Fruit fly (Drosophila melanogaster) whole organism, embryonic: ENCODE results near the gene RpL23A.

Experiments
- Awh ChIP-seq: fragments of 200-800 bp; sonication (Bioruptor generic); IDR thresholded peaks from 2 replicates; pipeline ENCODE4, ENCODE4 v1.3.6; 2022; ENCODE audit warnings: missing biosample characterization, missing genetic modification characterization
- BEAF-32 ChIP-seq: fragments of 200-800 bp; sonication (Bioruptor generic); optimal IDR thresholded peaks from 3 replicates; lab custom pipeline; 2017; ENCODE audit warnings: missing biosample characterization, missing genetic modification characterization, mild to moderate bottlenecking, moderate library complexity, missing genetic modification reagents
- CG1024 ChIP-seq: fragments of 200-800 bp; sonication (Bioruptor generic); IDR thresholded peaks from 2 replicates; pipeline ENCODE4 v1.3.6; 2022; ENCODE audit warnings: missing biosample characterization, missing genetic modification characterization
- CG11085 ChIP-seq: fragments of 200-800 bp; sonication (Bioruptor generic); IDR thresholded peaks from 2 replicates; pipeline ENCODE4 v1.3.6; 2022; ENCODE audit warnings: missing biosample characterization, missing genetic modification characterization
- CG11456 ChIP-seq: fragments of 200-800 bp; sonication (Bioruptor generic); IDR thresholded peaks from 3 replicates; pipeline ENCODE4 v1.3.6; 2022; ENCODE audit warnings: missing biosample characterization, missing genetic modification characterization
- CG13287 ChIP-seq: fragments of 200-800 bp; sonication (Bioruptor generic); IDR thresholded peaks from 2 replicates; pipeline ENCODE4 v1.3.6; 2022; ENCODE audit warnings: missing biosample characterization, missing genetic modification characterization; ENCODE audit not compliant: partially characterized antibody
- CG13624 ChIP-seq: fragments of 200-800 bp; sonication (Bioruptor generic); optimal IDR thresholded peaks from 2 replicates; lab custom pipeline; 2016; ENCODE audit warnings: missing biosample characterization, missing genetic modification characterization
- CG14050 ChIP-seq: fragments of 200-800 bp; sonication (Bioruptor generic); IDR thresholded peaks from 3 replicates; pipeline ENCODE4 v1.3.6; 2022; ENCODE audit warnings: missing biosample characterization, missing genetic modification characterization
- CG16815 ChIP-seq: fragments of 200-800 bp; sonication (Bioruptor generic); optimal IDR thresholded peaks from 3 replicates; lab custom pipeline; 2017; ENCODE audit warnings: missing biosample characterization, mild to moderate bottlenecking, missing genetic modification characterization
- CG16863 ChIP-seq: fragments of 200-800 bp; sonication (Bioruptor generic); optimal IDR thresholded peaks from 3 replicates; lab custom pipeline; 2016; ENCODE audit warnings: missing biosample characterization, missing genetic modification characterization
- CG17186 ChIP-seq: fragments of 200-800 bp; sonication (Bioruptor generic); optimal IDR thresholded peaks from 3 replicates; lab custom pipeline; 2017; ENCODE audit warnings: missing biosample characterization, missing genetic modification reagents, missing genetic modification characterization
- CG32772 ChIP-seq: fragments of 200-800 bp; sonication (Bioruptor generic); IDR thresholded peaks from 2 replicates; pipeline ENCODE4 v1.3.6; 2022; ENCODE audit warnings: missing biosample characterization, missing genetic modification characterization
- CG6654 ChIP-seq: fragments of 200-800 bp; sonication (Bioruptor generic); optimal IDR thresholded peaks from 2 replicates; lab custom pipeline; 2017; ENCODE audit warnings: missing biosample characterization, mild to moderate bottlenecking, missing genetic modification characterization
- CG7745 ChIP-seq: fragments of 200-800 bp; sonication (Bioruptor generic); optimal IDR thresholded peaks from 2 replicates; lab custom pipeline; 2018; ENCODE audit warnings: missing biosample characterization, mild to moderate bottlenecking, missing genetic modification characterization, moderate library complexity
- CG8944 ChIP-seq: fragments of 200-800 bp; sonication (Bioruptor generic); optimal IDR thresholded peaks from 3 replicates; lab custom pipeline; 2016; ENCODE audit warnings: missing biosample characterization, missing genetic modification characterization
- D19A ChIP-seq: fragments of 200-800 bp; optimal IDR thresholded peaks from 3 replicates; lab custom pipeline; 2019; ENCODE audit warnings: missing biosample characterization, mild to moderate bottlenecking, missing genetic modification characterization, moderate library complexity
- Dip3 ChIP-seq: fragments of 200-800 bp; sonication (Bioruptor generic); optimal IDR thresholded peaks from 3 replicates; lab custom pipeline; 2016; ENCODE audit warnings: missing biosample characterization, missing genetic modification characterization
- HLH3B ChIP-seq: fragments of 200-800 bp; sonication (Bioruptor generic); IDR thresholded peaks from 2 replicates; pipeline ENCODE4 v1.3.6; 2022; ENCODE audit warnings: missing biosample characterization, missing genetic modification characterization
- Hand ChIP-seq: fragments of 200-800 bp; sonication (Bioruptor generic); optimal IDR thresholded peaks from 2 replicates; lab custom pipeline; 2017; ENCODE audit warnings: mild to moderate bottlenecking, missing biosample characterization, missing genetic modification reagents, missing genetic modification characterization
- Jarid2 ChIP-seq: fragments of 200-800 bp; sonication (Bioruptor generic); optimal IDR thresholded peaks from 3 replicates; lab custom pipeline; 2017; ENCODE audit warnings: mild to moderate bottlenecking, missing biosample characterization, missing genetic modification reagents, missing genetic modification characterization
- MBD-R2 ChIP-seq: fragments of 200-800 bp; sonication (Bioruptor generic); IDR thresholded peaks from 2 replicates; pipeline ENCODE4 v1.3.6; 2022; ENCODE audit warnings: missing biosample characterization, missing genetic modification characterization
- MTF-1 ChIP-seq: fragments of 200-800 bp; sonication (Bioruptor generic); optimal IDR thresholded peaks from 2 replicates; lab custom pipeline; 2018; ENCODE audit warnings: missing biosample characterization, mild to moderate bottlenecking, missing genetic modification characterization, borderline replicate concordance
- Mad ChIP-seq: fragments of 200-800 bp; sonication (Bioruptor generic); optimal IDR thresholded peaks from 2 replicates; lab custom pipeline; 2016; ENCODE audit warnings: missing biosample characterization, missing genetic modification characterization
- Mrtf ChIP-seq: fragments of 200-800 bp; sonication (Bioruptor generic); IDR thresholded peaks from 3 replicates; pipeline ENCODE4 v1.3.6; 2022; ENCODE audit warnings: missing biosample characterization, missing genetic modification characterization
- Nf-YB ChIP-seq: fragments of 200-800 bp; sonication (Bioruptor generic); optimal IDR thresholded peaks from 3 replicates; lab custom pipeline; 2019; ENCODE audit warnings: missing biosample characterization, mild to moderate bottlenecking, missing genetic modification characterization, moderate library complexity
- PHDP ChIP-seq: fragments of 200-800 bp; sonication (Bioruptor generic); optimal IDR thresholded peaks from 3 replicates; lab custom pipeline; 2018; ENCODE audit warnings: missing biosample characterization, mild to moderate bottlenecking, missing genetic modification characterization, moderate library complexity
- Spps ChIP-seq: fragments of 200-800 bp; sonication (Bioruptor generic); optimal IDR thresholded peaks from 2 replicates; lab custom pipeline; 2018; ENCODE audit warnings: missing biosample characterization, mild to moderate bottlenecking, missing genetic modification characterization
- Sry-β ChIP-seq: fragments of 200-800 bp; sonication (Bioruptor generic); optimal IDR thresholded peaks from 2 replicates; lab custom pipeline; 2018; ENCODE audit warnings: missing biosample characterization, mild to moderate bottlenecking, missing genetic modification characterization, moderate library complexity
- Trl ChIP-seq, 3 experiments: fragments of >200 bp in 2 of 3; fragments of 200-800 bp in 1 of 3; sonication (Bioruptor generic) in 1 of 3; optimal IDR thresholded peaks; 2 replicates in 1 of 3; 3 replicates in 2 of 3; lab custom pipeline; 2016 to 2017; ENCODE audit warnings: missing biosample characterization in 1 of 3, missing genetic modification characterization in 1 of 3
- ab ChIP-seq: fragments of 200-800 bp; sonication (Bioruptor generic); optimal IDR thresholded peaks from 2 replicates; lab custom pipeline; 2016; ENCODE audit warnings: missing biosample characterization, missing genetic modification characterization
- ash1 ChIP-seq: fragments of 200-800 bp; sonication (Bioruptor generic); optimal IDR thresholded peaks from 2 replicates; lab custom pipeline; 2018; ENCODE audit warnings: missing biosample characterization, mild to moderate bottlenecking, missing genetic modification characterization
- chn ChIP-seq: fragments of 200-800 bp; sonication (Bioruptor generic); optimal IDR thresholded peaks from 2 replicates; lab custom pipeline; 2016; ENCODE audit warnings: missing biosample characterization, missing genetic modification characterization
- eyg ChIP-seq: fragments of 200-800 bp; sonication (Bioruptor generic); optimal IDR thresholded peaks from 3 replicates; lab custom pipeline; 2016; ENCODE audit warnings: missing biosample characterization, missing genetic modification characterization
- fd64A ChIP-seq: fragments of 200-800 bp; sonication (Bioruptor generic); optimal IDR thresholded peaks from 3 replicates; lab custom pipeline; 2018; ENCODE audit warnings: missing biosample characterization, mild to moderate bottlenecking, missing genetic modification characterization
- gsb-n ChIP-seq: fragments of 200-800 bp; sonication (Bioruptor generic); optimal IDR thresholded peaks from 3 replicates; lab custom pipeline; 2018; ENCODE audit warnings: missing biosample characterization, mild to moderate bottlenecking, missing genetic modification characterization
- inv ChIP-seq: fragments of 200-800 bp; sonication (Bioruptor generic); IDR thresholded peaks from 2 replicates; pipeline ENCODE4 v1.3.6; 2022; ENCODE audit warnings: missing biosample characterization, missing genetic modification characterization; ENCODE audit not compliant: partially characterized antibody
- jing ChIP-seq: fragments of 200-800 bp; sonication (Bioruptor generic); optimal IDR thresholded peaks from 2 replicates; lab custom pipeline; 2018; ENCODE audit warnings: missing biosample characterization, mild to moderate bottlenecking, missing genetic modification characterization
- ken ChIP-seq: fragments of 200-800 bp; sonication (Bioruptor generic); IDR thresholded peaks from 3 replicates; pipeline ENCODE4 v1.3.6; 2022; ENCODE audit warnings: missing biosample characterization, missing genetic modification characterization
- lbe ChIP-seq: fragments of 200-800 bp; sonication (Bioruptor generic); optimal IDR thresholded peaks from 2 replicates; lab custom pipeline; 2016; ENCODE audit warnings: missing biosample characterization, mild to moderate bottlenecking, missing genetic modification characterization
- lmd ChIP-seq: fragments of 200-800 bp; sonication (Bioruptor generic); IDR thresholded peaks from 2 replicates; pipeline ENCODE4 v1.3.6; 2022; ENCODE audit warnings: missing biosample characterization, missing genetic modification characterization
- maf-S ChIP-seq: fragments of 200-800 bp; sonication (Bioruptor generic); optimal IDR thresholded peaks from 2 replicates; lab custom pipeline; 2016; ENCODE audit warnings: missing biosample characterization, missing genetic modification characterization
- nau ChIP-seq: fragments of 200-800 bp; sonication (Bioruptor generic); optimal IDR thresholded peaks from 3 replicates; lab custom pipeline; 2017; ENCODE audit warnings: missing biosample characterization, mild to moderate bottlenecking, missing genetic modification characterization, missing genetic modification reagents
- pzg ChIP-seq: fragments of 200-800 bp; sonication (Bioruptor generic); optimal IDR thresholded peaks from 3 replicates; lab custom pipeline; 2018; ENCODE audit warnings: missing biosample characterization, mild to moderate bottlenecking, missing genetic modification characterization, moderate library complexity
- repo ChIP-seq: fragments of 200-800 bp; sonication (Bioruptor generic); optimal IDR thresholded peaks from 2 replicates; lab custom pipeline; 2016; ENCODE audit warnings: missing biosample characterization, missing genetic modification characterization
- schlank ChIP-seq: fragments of 200-800 bp; sonication (Bioruptor generic); optimal IDR thresholded peaks from 2 replicates; lab custom pipeline; 2018; ENCODE audit warnings: missing biosample characterization, mild to moderate bottlenecking, missing genetic modification characterization
- sd ChIP-seq: fragments of 200-800 bp; sonication (Bioruptor generic); optimal IDR thresholded peaks from 3 replicates; lab custom pipeline; 2018; ENCODE audit warnings: missing biosample characterization, mild to moderate bottlenecking, missing genetic modification characterization, moderate library complexity
- shn ChIP-seq: fragments of 200-800 bp; sonication (Bioruptor generic); optimal IDR thresholded peaks from 3 replicates; lab custom pipeline; 2016; ENCODE audit warnings: missing biosample characterization, missing genetic modification characterization
- slou ChIP-seq: fragments of 200-800 bp; sonication (Bioruptor generic); optimal IDR thresholded peaks from 3 replicates; lab custom pipeline; 2016; ENCODE audit warnings: missing biosample characterization, missing genetic modification characterization
- twi ChIP-seq: fragments of 200-800 bp; optimal IDR thresholded peaks from 2 replicates; lab custom pipeline; 2019; ENCODE audit warnings: missing biosample characterization, mild to moderate bottlenecking, missing genetic modification characterization, moderate library complexity
- zfh1 ChIP-seq: fragments of 200-800 bp; sonication (Bioruptor generic); IDR thresholded peaks from 3 replicates; pipeline ENCODE4 v1.3.6; 2022; ENCODE audit warnings: missing biosample characterization, missing genetic modification characterization

The RpL23A gene

dm6 chr3L:1648690-1649355 is 19.6 kb downstream of the RpL23A start, which contains the start of gene CG13920:
TSS of gene CG13920 (plus strand) at chr3L:1648944.
- TF ChIP-seq inv (GFP tag; lab: Robert Waterston, UW), result no peak
- TF ChIP-seq MBD-R2 (GFP tag; lab: Robert Waterston, UW), result peak; percentile 42
- TF ChIP-seq MTF-1 (GFP tag; lab: Kevin White, UChicago), result no peak
- no peak for TF ChIP-seq Awh (GFP tag; lab: Robert Waterston, UW)
- TF ChIP-seq Jarid2 (GFP tag; lab: Kevin White, UChicago), result peak; percentile 34
- TF ChIP-seq ken, result no peak
- no peak for TF ChIP-seq CG8944 (GFP tag; lab: Kevin White, UChicago)
- TF ChIP-seq Dip3, result no peak
- no peak for TF ChIP-seq fd64A (GFP tag; lab: Kevin White, UChicago)
- TF ChIP-seq CG32772 (GFP tag; lab: Robert Waterston, UW), result no peak
- TF ChIP-seq Trl (optimal IDR thresholded peaks at IDR 0.05; lab: Kevin White, UChicago), result peak; percentile 59 to 62
- no peak for TF ChIP-seq Trl (GFP tag; optimal IDR thresholded peaks at IDR 0.05; lab: Kevin White, UChicago)
- TF ChIP-seq CG11456 (GFP tag; lab: Robert Waterston, UW), result no peak
- TF ChIP-seq lmd (GFP tag; lab: Robert Waterston, UW), result no peak
- TF ChIP-seq ab (GFP tag; lab: Kevin White, UChicago), result no peak
- no peak for TF ChIP-seq CG16863 (GFP tag; lab: Kevin White, UChicago)
- no peak for TF ChIP-seq Spps
- no peak for TF ChIP-seq Mrtf (GFP tag; lab: Robert Waterston, UW)
- TF ChIP-seq CG7745 (tag; lab: Kevin White, UChicago), result no peak
- no peak for TF ChIP-seq Sry-β (GFP tag; lab: Kevin White, UChicago)
- TF ChIP-seq nau (GFP tag; lab: Kevin White, UChicago), result no peak
- TF ChIP-seq ash1 (GFP tag; lab: Kevin White, UChicago), result no peak
- TF ChIP-seq pzg (GFP tag; lab: Kevin White, UChicago), result peak; percentile 3
- peak; percentile 13; the same call in 1 of the 2 replicates for TF ChIP-seq CG13287 (GFP tag; lab: Robert Waterston, UW)
- no peak for TF ChIP-seq repo
- no peak for TF ChIP-seq CG11085 (GFP tag; lab: Robert Waterston, UW)
- no peak for TF ChIP-seq Nf-YB
- no peak for TF ChIP-seq Mad (GFP tag; lab: Kevin White, UChicago)
- no peak for TF ChIP-seq eyg (GFP tag; lab: Kevin White, UChicago)
- TF ChIP-seq gsb-n, result no peak
- no peak for TF ChIP-seq zfh1 (GFP tag; lab: Robert Waterston, UW)
- TF ChIP-seq HLH3B (GFP tag; lab: Robert Waterston, UW), result no peak
- TF ChIP-seq schlank (tag; lab: Kevin White, UChicago), result no peak
- TF ChIP-seq shn (GFP tag; lab: Kevin White, UChicago), result no peak
- TF ChIP-seq twi, result no peak
- no peak for TF ChIP-seq CG14050 (GFP tag; lab: Robert Waterston, UW)
- no peak for TF ChIP-seq maf-S (GFP tag; lab: Kevin White, UChicago)
- TF ChIP-seq CG1024 (GFP tag; lab: Robert Waterston, UW), result no peak
- TF ChIP-seq slou (GFP tag; lab: Kevin White, UChicago), result no peak
- TF ChIP-seq Hand (GFP tag; lab: Kevin White, UChicago), result no peak
- TF ChIP-seq BEAF-32 (GFP tag; lab: Kevin White, UChicago), result no peak
- no peak for TF ChIP-seq CG6654 (GFP tag; lab: Kevin White, UChicago)
- TF ChIP-seq chn (GFP tag; lab: Kevin White, UChicago), result no peak
- peak; percentile 49 for TF ChIP-seq sd (tag; lab: Kevin White, UChicago)
- no peak for TF ChIP-seq CG17186 (GFP tag; lab: Kevin White, UChicago)
- no peak for TF ChIP-seq PHDP
- TF ChIP-seq jing (GFP tag; lab: Kevin White, UChicago), result no peak
- no peak for TF ChIP-seq D19A (tag; lab: Kevin White, UChicago)
- TF ChIP-seq CG13624 (GFP tag; lab: Kevin White, UChicago), result no peak
- no peak for TF ChIP-seq lbe
- TF ChIP-seq CG16815 (GFP tag; lab: Kevin White, UChicago), result no peak
